Worm (Caenorhabditis elegans): Measurements from ENCODE around the gene F28C6.10.

DNA sequence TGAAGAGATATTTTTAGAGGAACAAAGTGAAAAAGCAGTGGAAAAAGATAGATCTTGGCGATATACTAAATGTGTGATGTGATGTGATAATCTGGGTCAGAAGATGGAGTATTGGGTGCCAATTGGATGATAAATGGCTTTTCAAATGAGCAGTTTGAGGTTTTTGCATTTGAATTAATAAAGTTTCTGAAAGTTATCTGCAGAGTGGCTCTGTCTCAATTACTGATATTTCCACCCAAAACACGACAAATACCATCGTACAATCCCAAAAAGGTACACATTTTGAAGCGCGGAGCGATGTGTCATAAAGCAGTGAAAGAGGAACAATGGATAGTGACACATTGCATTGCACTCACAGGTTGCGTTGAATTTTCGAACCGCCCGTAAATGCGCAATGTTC lies 31.8 kb downstream of the F28C6.10 start:
- TF ChIP-seq grh-1 (GFP tag; IDR thresholded peaks at IDR 0.05) (no peak), pqm-1 (tag; optimal IDR thresholded peaks at IDR 0.05) (no peak), lin-13 (GFP tag; optimal IDR thresholded peaks at IDR 0.05) (no peak), aly-2 (tag; optimal IDR thresholded peaks at IDR 0.05) (no peak), elt-2 (tag; optimal IDR thresholded peaks at IDR 0.05) (no peak), pag-3 (tag; optimal IDR thresholded peaks at IDR 0.05; ENCODE audit: borderline replicate concordance, insufficient read depth) (no peak), ama-1 (optimal IDR thresholded peaks at IDR 0.05) (no peak), lin-14 (GFP tag; optimal IDR thresholded peaks at IDR 0.05) (no peak), nhr-11 (tag; optimal IDR thresholded peaks at IDR 0.05) (no peak), skn-1 (tag; optimal IDR thresholded peaks at IDR 0.05) (no peak), ceh-90 (tag; optimal IDR thresholded peaks at IDR 0.05) (no peak)
